Fruit fly (Drosophila melanogaster) whole organism, embryonic: ENCODE data around the gene CG42685.

Experiments
- Atf-2 ChIP-seq: fragments of 200-800 bp; sonication (Bioruptor generic); optimal IDR thresholded peaks from 2 replicates; lab custom pipeline; 2016; ENCODE audit warnings: missing biosample characterization, missing genetic modification characterization
- Awh ChIP-seq: fragments of 200-800 bp; sonication (Bioruptor generic); IDR thresholded peaks from 2 replicates; pipeline ENCODE4, ENCODE4 v1.3.6; 2022; ENCODE audit warnings: missing biosample characterization, missing genetic modification characterization
- B-H2 ChIP-seq: fragments of 200-800 bp; sonication (Bioruptor generic); optimal IDR thresholded peaks from 2 replicates; lab custom pipeline; 2018; ENCODE audit warnings: missing biosample characterization, mild to moderate bottlenecking, missing genetic modification characterization
- CG10147 ChIP-seq: fragments of 200-800 bp; sonication (Bioruptor generic); optimal IDR thresholded peaks from 2 replicates; lab custom pipeline; 2019; ENCODE audit warnings: missing biosample characterization, mild to moderate bottlenecking, missing genetic modification characterization, moderate library complexity
- CG10462 ChIP-seq: fragments of 200-800 bp; sonication (Bioruptor generic); optimal IDR thresholded peaks from 2 replicates; lab custom pipeline; 2016; ENCODE audit warnings: missing biosample characterization, missing genetic modification characterization
- CG13424 ChIP-seq: fragments of 200-800 bp; sonication (Bioruptor generic); optimal IDR thresholded peaks from 2 replicates; lab custom pipeline; 2019; ENCODE audit warnings: missing biosample characterization, mild to moderate bottlenecking, missing genetic modification characterization, moderate library complexity
- CG1603 ChIP-seq: fragments of 200-800 bp; sonication (Bioruptor generic); optimal IDR thresholded peaks from 2 replicates; lab custom pipeline; 2019; ENCODE audit warnings: missing biosample characterization, mild to moderate bottlenecking, missing genetic modification characterization, moderate library complexity
- CG1647 ChIP-seq: fragments of 200-800 bp; sonication (Bioruptor generic); optimal IDR thresholded peaks from 3 replicates; lab custom pipeline; 2016; ENCODE audit warnings: missing biosample characterization, missing genetic modification characterization
- CG16863 ChIP-seq: fragments of 200-800 bp; sonication (Bioruptor generic); optimal IDR thresholded peaks from 3 replicates; lab custom pipeline; 2016; ENCODE audit warnings: missing biosample characterization, missing genetic modification characterization
- CG17186 ChIP-seq: fragments of 200-800 bp; sonication (Bioruptor generic); optimal IDR thresholded peaks from 3 replicates; lab custom pipeline; 2017; ENCODE audit warnings: missing biosample characterization, missing genetic modification reagents, missing genetic modification characterization
- CG17912 ChIP-seq: fragments of 200-800 bp; sonication (Bioruptor generic); optimal IDR thresholded peaks from 2 replicates; lab custom pipeline; 2018; ENCODE audit warnings: missing biosample characterization, mild to moderate bottlenecking, missing genetic modification characterization
- CG18011 ChIP-seq: fragments of 200-800 bp; sonication (Bioruptor generic); optimal IDR thresholded peaks from 2 replicates; lab custom pipeline; 2017; ENCODE audit warnings: missing biosample characterization, missing genetic modification characterization, mild to moderate bottlenecking, moderate library complexity, missing genotype
- CG18619 ChIP-seq: fragments of 200-800 bp; sonication (Bioruptor generic); optimal IDR thresholded peaks from 3 replicates; lab custom pipeline; 2017; ENCODE audit warnings: missing biosample characterization, mild to moderate bottlenecking, missing genetic modification characterization
- CG31224 ChIP-seq: fragments of 200-800 bp; sonication (Bioruptor generic); IDR thresholded peaks from 2 replicates; pipeline ENCODE4 v1.3.6; 2022; ENCODE audit warnings: missing biosample characterization, missing genetic modification characterization
- CG32767 ChIP-seq: fragments of 200-800 bp; sonication (Bioruptor generic); IDR thresholded peaks from 2 replicates; pipeline ENCODE4 v1.3.6; 2022; ENCODE audit warnings: missing biosample characterization, missing genetic modification characterization
- CG3281 ChIP-seq: fragments of 200-800 bp; sonication (Bioruptor generic); optimal IDR thresholded peaks from 3 replicates; lab custom pipeline; 2017; ENCODE audit warnings: missing biosample characterization, mild to moderate bottlenecking, missing genetic modification characterization
- CG3726 ChIP-seq: fragments of 200-800 bp; sonication (Bioruptor generic); IDR thresholded peaks from 3 replicates; pipeline ENCODE4, ENCODE4 v1.3.6; 2022; ENCODE audit warnings: missing biosample characterization, missing genetic modification characterization
- CG3838 ChIP-seq: fragments of 200-800 bp; sonication (Bioruptor generic); optimal IDR thresholded peaks from 3 replicates; lab custom pipeline; 2016; ENCODE audit warnings: missing biosample characterization, missing genetic modification characterization
- CG42726 ChIP-seq: fragments of 200-800 bp; sonication (Bioruptor generic); IDR thresholded peaks from 2 replicates; pipeline ENCODE4 v1.3.6; 2022; ENCODE audit warnings: missing biosample characterization, missing genetic modification characterization; ENCODE audit not compliant: partially characterized antibody
- CG4730 ChIP-seq: fragments of 200-800 bp; sonication (Bioruptor generic); IDR thresholded peaks from 2 replicates; pipeline ENCODE4 v1.3.6; 2022; ENCODE audit warnings: missing biosample characterization, missing genetic modification characterization
- CG6654 ChIP-seq: fragments of 200-800 bp; sonication (Bioruptor generic); optimal IDR thresholded peaks from 2 replicates; lab custom pipeline; 2017; ENCODE audit warnings: missing biosample characterization, mild to moderate bottlenecking, missing genetic modification characterization
- CG7556 ChIP-seq: fragments of 200-800 bp; sonication (Bioruptor generic); optimal IDR thresholded peaks from 2 replicates; lab custom pipeline; 2017; ENCODE audit warnings: missing biosample characterization, mild to moderate bottlenecking, missing genetic modification characterization
- CG8944 ChIP-seq: fragments of 200-800 bp; sonication (Bioruptor generic); optimal IDR thresholded peaks from 3 replicates; lab custom pipeline; 2016; ENCODE audit warnings: missing biosample characterization, missing genetic modification characterization
- CG9609 ChIP-seq: fragments of 200-800 bp; sonication (Bioruptor generic); optimal IDR thresholded peaks from 3 replicates; lab custom pipeline; 2016; ENCODE audit warnings: missing biosample characterization, missing genetic modification characterization
- CTCF ChIP-seq: fragments of 200-800 bp; sonication (Bioruptor generic); optimal IDR thresholded peaks from 2 replicates; lab custom pipeline; 2017; ENCODE audit warnings: missing biosample characterization, mild to moderate bottlenecking, missing genetic modification characterization, moderate library complexity
- Gsc ChIP-seq: fragments of 200-800 bp; sonication (Bioruptor generic); IDR thresholded peaks from 2 replicates; pipeline ENCODE4 v1.3.6; 2022; ENCODE audit warnings: missing biosample characterization, missing genetic modification characterization
- HLH4C ChIP-seq: fragments of 200-800 bp; sonication (Bioruptor generic); IDR thresholded peaks from 3 replicates; pipeline ENCODE4 v1.3.6; 2022; ENCODE audit warnings: missing biosample characterization, missing genetic modification characterization; ENCODE audit not compliant: partially characterized antibody
- Hand ChIP-seq: fragments of 200-800 bp; sonication (Bioruptor generic); optimal IDR thresholded peaks from 2 replicates; lab custom pipeline; 2017; ENCODE audit warnings: mild to moderate bottlenecking, missing biosample characterization, missing genetic modification reagents, missing genetic modification characterization
- Hey ChIP-seq: fragments of 200-800 bp; sonication (Bioruptor generic); optimal IDR thresholded peaks from 3 replicates; lab custom pipeline; 2018; ENCODE audit warnings: missing biosample characterization, mild to moderate bottlenecking, missing genetic modification characterization
- HmgD ChIP-seq: fragments of 200-800 bp; sonication (Bioruptor generic); optimal IDR thresholded peaks from 3 replicates; lab custom pipeline; 2016; ENCODE audit warnings: missing biosample characterization, missing genetic modification characterization
- MBD-R2 ChIP-seq: fragments of 200-800 bp; sonication (Bioruptor generic); IDR thresholded peaks from 2 replicates; pipeline ENCODE4 v1.3.6; 2022; ENCODE audit warnings: missing biosample characterization, missing genetic modification characterization
- Mes4 ChIP-seq: fragments of 200-800 bp; sonication (Bioruptor generic); optimal IDR thresholded peaks from 2 replicates; lab custom pipeline; 2016; ENCODE audit warnings: missing biosample characterization, missing genetic modification characterization
- Oli ChIP-seq: fragments of 200-800 bp; sonication (Bioruptor generic); optimal IDR thresholded peaks from 2 replicates; lab custom pipeline; 2018; ENCODE audit warnings: missing biosample characterization, mild to moderate bottlenecking, missing genetic modification characterization, moderate library complexity
- PHDP ChIP-seq: fragments of 200-800 bp; sonication (Bioruptor generic); optimal IDR thresholded peaks from 3 replicates; lab custom pipeline; 2018; ENCODE audit warnings: missing biosample characterization, mild to moderate bottlenecking, missing genetic modification characterization, moderate library complexity
- Ravus ChIP-seq: fragments of 200-800 bp; sonication (Bioruptor generic); IDR thresholded peaks from 2 replicates; pipeline ENCODE4 v1.3.6; 2022; ENCODE audit warnings: missing biosample characterization, missing genetic modification characterization
- Spps ChIP-seq: fragments of 200-800 bp; sonication (Bioruptor generic); optimal IDR thresholded peaks from 2 replicates; lab custom pipeline; 2018; ENCODE audit warnings: missing biosample characterization, mild to moderate bottlenecking, missing genetic modification characterization
- ato ChIP-seq: fragments of 200-800 bp; sonication (Bioruptor generic); IDR thresholded peaks from 2 replicates; pipeline ENCODE4 v1.3.6; 2022; ENCODE audit warnings: missing biosample characterization, missing genetic modification characterization; ENCODE audit not compliant: partially characterized antibody
- br ChIP-seq: fragments of >200 bp; optimal IDR thresholded peaks from 2 replicates; lab custom pipeline; 2017
- chn ChIP-seq: fragments of 200-800 bp; sonication (Bioruptor generic); optimal IDR thresholded peaks from 2 replicates; lab custom pipeline; 2016; ENCODE audit warnings: missing biosample characterization, missing genetic modification characterization
- dati ChIP-seq: fragments of 200-800 bp; sonication (Bioruptor generic); IDR thresholded peaks from 2 replicates; pipeline ENCODE4 v1.3.6; 2022; ENCODE audit warnings: missing biosample characterization, missing genetic modification characterization
- ftz-f1 ChIP-seq: fragments of 200-800 bp; sonication (Bioruptor generic); optimal IDR thresholded peaks from 2 replicates; lab custom pipeline; 2016; ENCODE audit warnings: missing biosample characterization, missing genetic modification characterization
- gcm2 ChIP-seq: fragments of 200-800 bp; sonication (Bioruptor generic); optimal IDR thresholded peaks from 2 replicates; lab custom pipeline; 2016; ENCODE audit warnings: missing biosample characterization, missing genetic modification characterization
- grn ChIP-seq: fragments of 200-800 bp; sonication (Bioruptor generic); optimal IDR thresholded peaks from 3 replicates; lab custom pipeline; 2017; ENCODE audit warnings: missing biosample characterization, missing genetic modification characterization
- hth ChIP-seq: fragments of >200 bp; optimal IDR thresholded peaks from 2 replicates; lab custom pipeline; 2017; ENCODE audit warnings: inconsistent platforms
- kah ChIP-seq: fragments of 200-800 bp; sonication (Bioruptor generic); optimal IDR thresholded peaks from 2 replicates; lab custom pipeline; 2018; ENCODE audit warnings: missing biosample characterization, mild to moderate bottlenecking, missing genetic modification characterization
- maf-S ChIP-seq: fragments of 200-800 bp; sonication (Bioruptor generic); optimal IDR thresholded peaks from 2 replicates; lab custom pipeline; 2016; ENCODE audit warnings: missing biosample characterization, missing genetic modification characterization
- pita ChIP-seq: fragments of 200-800 bp; sonication (Bioruptor generic); optimal IDR thresholded peaks from 2 replicates; lab custom pipeline; 2017; ENCODE audit warnings: missing biosample characterization, mild to moderate bottlenecking, missing genetic modification characterization
- pum ChIP-seq: fragments of 200-800 bp; sonication (Bioruptor generic); optimal IDR thresholded peaks from 2 replicates; lab custom pipeline; 2016; ENCODE audit warnings: missing biosample characterization, missing genetic modification characterization
- slbo ChIP-seq: fragments of 200-800 bp; sonication (Bioruptor generic); IDR thresholded peaks from 2 replicates; pipeline ENCODE4 v1.3.6; 2022; ENCODE audit warnings: missing biosample characterization, missing genetic modification characterization
- sqz ChIP-seq: fragments of 200-800 bp; sonication (Bioruptor generic); optimal IDR thresholded peaks from 3 replicates; lab custom pipeline; 2018; ENCODE audit warnings: missing biosample characterization, mild to moderate bottlenecking, missing genetic modification characterization
- ssp ChIP-seq: fragments of 200-800 bp; sonication (Bioruptor generic); IDR thresholded peaks from 2 replicates; pipeline ENCODE4 v1.3.6; 2022; ENCODE audit warnings: missing biosample characterization, missing genetic modification characterization

The CG42685 gene

dm6 chr2L:14688922-14689711, 40.9 kb downstream of the CG42685 start, which contains the start of gene osp (continued):
- peak; percentile 95 for TF ChIP-seq CG1603 (tag; lab: Kevin White, UChicago)
- TF ChIP-seq kah (GFP tag; lab: Kevin White, UChicago), result peak; percentile 93
- TF ChIP-seq ato (GFP tag; lab: Robert Waterston, UW), result no peak
- TF ChIP-seq CG13424 (tag; lab: Kevin White, UChicago), result peak; percentile 99
- TF ChIP-seq pum, result peak; percentile 84
- TF ChIP-seq CG32767 (GFP tag; lab: Robert Waterston, UW), result peak; percentile 99
- TF ChIP-seq Hand (GFP tag; lab: Kevin White, UChicago), result peak; percentile 94
- peak; percentile 95 for TF ChIP-seq CG10462 (GFP tag; lab: Kevin White, UChicago)
- peak; percentile 40 for TF ChIP-seq CTCF (GFP tag; lab: Kevin White, UChicago)
- TF ChIP-seq chn (GFP tag; lab: Kevin White, UChicago), result peak; percentile 85
- peak; percentile 96 for TF ChIP-seq CG31224 (GFP tag; lab: Robert Waterston, UW)
- TF ChIP-seq Spps (tag; lab: Kevin White, UChicago), result peak; percentile 98
- TF ChIP-seq CG1647 (GFP tag; lab: Kevin White, UChicago), result peak; percentile 82
- peak; percentile 95 for TF ChIP-seq Ravus (GFP tag; lab: Robert Waterston, UW)
- peak; percentile 98 for TF ChIP-seq CG10147
- TF ChIP-seq CG18011 (GFP tag; lab: Kevin White, UChicago), result peak; percentile 86
- peak; percentile 80; the same call in 1 of the 2 replicates for TF ChIP-seq CG42726 (GFP tag; lab: Robert Waterston, UW)
- TF ChIP-seq pita, result no peak
- TF ChIP-seq hth (lab: Kevin White, UChicago), result no peak
- peak; percentile 77 for TF ChIP-seq maf-S
- peak; percentile 100 for TF ChIP-seq PHDP (tag; lab: Kevin White, UChicago)
- TF ChIP-seq HmgD (GFP tag; lab: Kevin White, UChicago), result peak; percentile 53
- TF ChIP-seq CG4730, result peak; percentile 98
- peak; percentile 87 for TF ChIP-seq CG17186 (GFP tag; lab: Kevin White, UChicago)
- peak; percentile 93 for TF ChIP-seq ssp (GFP tag; lab: Robert Waterston, UW)
- TF ChIP-seq ftz-f1 (GFP tag; lab: Kevin White, UChicago), result peak; percentile 68
- TF ChIP-seq Awh (GFP tag; lab: Robert Waterston, UW), result peak; percentile 99
- TF ChIP-seq dati (GFP tag; lab: Robert Waterston, UW), result peak; percentile 91
- TF ChIP-seq HLH4C, result no peak; the same call in 2 of the 3 replicates
- TF ChIP-seq Gsc (GFP tag; lab: Robert Waterston, UW), result no peak
- peak; percentile 99 for TF ChIP-seq slbo (GFP tag; lab: Robert Waterston, UW)
- peak; percentile 69 for TF ChIP-seq Mes4 (GFP tag; lab: Kevin White, UChicago)
- peak; percentile 59 for TF ChIP-seq CG9609 (GFP tag; lab: Kevin White, UChicago)
- peak; percentile 42 for TF ChIP-seq CG8944 (GFP tag; lab: Kevin White, UChicago)
- TF ChIP-seq br, result no peak
- peak; percentile 76 for TF ChIP-seq CG16863 (GFP tag; lab: Kevin White, UChicago)
- TF ChIP-seq CG3838 (GFP tag; lab: Kevin White, UChicago), result peak; percentile 92
- TF ChIP-seq CG18619 (GFP tag; lab: Kevin White, UChicago), result peak; percentile 95
- TF ChIP-seq gcm2 (GFP tag; lab: Kevin White, UChicago), result peak; percentile 87
- peak; percentile 77 for TF ChIP-seq B-H2 (GFP tag; lab: Kevin White, UChicago)
- TF ChIP-seq CG3281 (GFP tag; lab: Kevin White, UChicago), result peak; percentile 97
- TF ChIP-seq CG3726 (GFP tag; lab: Robert Waterston, UW), result peak; percentile 98
- peak; percentile 98 for TF ChIP-seq MBD-R2 (GFP tag; lab: Robert Waterston, UW)
- TF ChIP-seq Hey (tag; lab: Kevin White, UChicago), result peak; percentile 66
- peak; percentile 98 for TF ChIP-seq Oli (tag; lab: Kevin White, UChicago)
- TF ChIP-seq grn (GFP tag; lab: Kevin White, UChicago), result peak; percentile 78
- peak; percentile 76 for TF ChIP-seq CG6654
- peak; percentile 74 for TF ChIP-seq Atf-2 (GFP tag; lab: Kevin White, UChicago)
- peak; percentile 98 for TF ChIP-seq CG7556 (GFP tag; lab: Kevin White, UChicago)
- peak; percentile 97 for TF ChIP-seq sqz (GFP tag; lab: Kevin White, UChicago)
- peak; percentile 71 for TF ChIP-seq CG17912
